Worm (Caenorhabditis elegans) whole organism, L4/young adult: Measurements from ENCODE around the gene C06E7.2.

ENCODE experiments used
- dao-5 ChIP-seq: sonication (generic microtip); optimal IDR thresholded peaks from 2 replicates; lab custom pipeline; 2016; ENCODE audit warnings: missing genotype, missing genetic modification characterization, moderate library complexity, missing compliant biosample characterization
- him-1 ChIP-seq: sonication (generic microtip); optimal IDR thresholded peaks from 2 replicates; lab custom pipeline; 2016; ENCODE audit warnings: missing genotype, missing genetic modification reagents, missing genetic modification characterization, missing compliant biosample characterization

DNA sequence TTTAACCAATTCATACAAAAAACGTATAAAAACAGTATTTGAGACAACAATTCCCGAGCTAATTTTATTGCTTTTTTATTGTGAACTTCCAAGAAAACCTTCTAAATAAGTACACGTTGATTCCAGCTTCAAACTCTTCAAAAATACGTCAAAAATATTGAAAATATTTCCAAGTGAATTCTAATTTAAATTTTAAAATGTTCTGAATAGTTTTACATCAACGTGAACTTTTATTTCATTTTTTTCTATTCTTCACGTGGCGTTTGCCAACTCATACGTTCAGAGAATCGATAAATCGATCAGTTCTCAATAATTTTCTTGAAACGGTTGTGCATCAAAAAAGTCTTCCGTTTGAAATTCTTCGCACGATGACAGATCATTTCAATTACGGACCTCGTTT, 42.1 kb upstream of the C06E7.2 start, which contains the start of gene C31H1.1:
- TF ChIP-seq dao-5 (tag; lab: Kevin White, UChicago) (no peak), him-1 (tag; lab: Kevin White, UChicago) (no peak)
